Worm (Caenorhabditis elegans) whole organism, L1 larva: Measurements from ENCODE around the gene scc-1.

Experiments
- C16A3.4 ChIP-seq: fragments of 150-350 bp; optimal IDR thresholded peaks from 2 replicates; lab custom pipeline; 2014; ENCODE audit warnings: missing biosample characterization, missing genetic modification characterization
- F16B12.6 ChIP-seq: fragments of 150-350 bp; optimal IDR thresholded peaks from 2 replicates; lab custom pipeline; 2014; ENCODE audit warnings: missing biosample characterization, missing genetic modification characterization
- aha-1 ChIP-seq: fragments of 150-350 bp; optimal IDR thresholded peaks from 2 replicates; lab custom pipeline; 2014; ENCODE audit warnings: missing biosample characterization, missing genetic modification characterization
- alr-1 ChIP-seq: fragments of 200-800 bp; sonication (Bioruptor generic); optimal IDR thresholded peaks from 2 replicates; lab custom pipeline; 2018; ENCODE audit warnings: borderline replicate concordance, mild to moderate bottlenecking, missing genetic modification characterization, missing compliant biosample characterization
- aly-2 ChIP-seq: fragments of 150-350 bp; optimal IDR thresholded peaks from 2 replicates; lab custom pipeline; 2014; ENCODE audit warnings: missing biosample characterization, missing genetic modification characterization
- ama-1 ChIP-seq: fragments of 150-350 bp; optimal IDR thresholded peaks from 2 replicates; lab custom pipeline; 2014
- ceh-63 ChIP-seq: fragments of 200-800 bp; sonication (Bioruptor generic); optimal IDR thresholded peaks from 2 replicates; lab custom pipeline; 2018; ENCODE audit warnings: mild to moderate bottlenecking, missing genetic modification characterization, missing compliant biosample characterization
- ceh-82 ChIP-seq, 3 experiments: fragments of 150-350 bp in 1 of 3; sonication (generic microtip) in 2 of 3; optimal IDR thresholded peaks; 2 replicates each; lab custom pipeline; 2014 to 2017; ENCODE audit warnings: missing biosample characterization in 3 of 3, missing genetic modification characterization in 3 of 3
- ceh-88 ChIP-seq: fragments of 200-800 bp; sonication (Bioruptor generic); IDR thresholded peaks from 2 replicates; pipeline ENCODE4 v1.3.6; 2022; ENCODE audit warnings: missing genetic modification characterization, missing compliant biosample characterization
- ceh-90 ChIP-seq: sonication (generic microtip); optimal IDR thresholded peaks from 2 replicates; lab custom pipeline; 2016; ENCODE audit warnings: missing genetic modification characterization, missing compliant biosample characterization
- ces-1 ChIP-seq: fragments of 150-350 bp; optimal IDR thresholded peaks from 2 replicates; lab custom pipeline; 2014; ENCODE audit warnings: missing biosample characterization, missing genetic modification reagents, missing genetic modification characterization
- efl-1 ChIP-seq, 4 experiments: fragments of 150-350 bp; optimal IDR thresholded peaks in 3 of 4; peaks in 1 of 4; 1 replicate in 1 of 4; 2 replicates in 3 of 4; lab custom pipeline; 2014; ENCODE audit warnings: missing biosample characterization in 2 of 4, missing genetic modification characterization in 2 of 4, missing genetic modification reagents in 2 of 4
- efl-3 ChIP-seq: fragments of 200-800 bp; sonication (Bioruptor generic); optimal IDR thresholded peaks from 2 replicates; lab custom pipeline; 2018; ENCODE audit warnings: mild to moderate bottlenecking, missing genetic modification characterization, missing compliant biosample characterization
- egl-27 ChIP-seq, 2 experiments: fragments of 150-350 bp in 1 of 2; sonication (generic microtip); optimal IDR thresholded peaks; 3 replicates each; lab custom pipeline; 2017 to 2018; ENCODE audit warnings: missing biosample characterization in 2 of 2, missing genetic modification characterization in 2 of 2, missing genetic modification reagents in 2 of 2
- elt-2 ChIP-seq: sonication (generic microtip); optimal IDR thresholded peaks from 2 replicates; lab custom pipeline; 2016; ENCODE audit warnings: missing genetic modification characterization, mild to moderate bottlenecking, inconsistent platforms, missing compliant biosample characterization, missing genetic modification reagents
- ets-5 ChIP-seq: fragments of 200-800 bp; sonication (Bioruptor generic); IDR thresholded peaks from 2 replicates; pipeline ENCODE4 v1.3.6; 2022; ENCODE audit warnings: missing genetic modification characterization, missing compliant biosample characterization
- fkh-8 ChIP-seq: sonication (generic microtip); optimal IDR thresholded peaks from 2 replicates; lab custom pipeline; 2016; ENCODE audit warnings: mild to moderate bottlenecking, missing genetic modification characterization, missing compliant biosample characterization
- fos-1 ChIP-seq: fragments of 150-350 bp; optimal IDR thresholded peaks from 2 replicates; lab custom pipeline; 2014; ENCODE audit warnings: missing biosample characterization, missing genetic modification characterization
- grh-1 ChIP-seq: fragments of 200-800 bp; sonication (Bioruptor generic); IDR thresholded peaks from 2 replicates; pipeline ENCODE4 v1.3.6; 2022; ENCODE audit warnings: missing genetic modification reagents, missing genetic modification characterization, missing compliant biosample characterization
- hlh-4 ChIP-seq: sonication (generic microtip); optimal IDR thresholded peaks from 2 replicates; lab custom pipeline; 2016; ENCODE audit warnings: mild to moderate bottlenecking, missing genetic modification characterization, missing compliant biosample characterization
- irx-1 ChIP-seq: sonication (generic microtip); optimal IDR thresholded peaks from 2 replicates; lab custom pipeline; 2016; ENCODE audit warnings: missing genetic modification characterization, missing compliant biosample characterization
- isw-1 ChIP-seq: fragments of 200-800 bp; sonication (Bioruptor generic); IDR thresholded peaks from 2 replicates; pipeline ENCODE4 v1.3.6; 2022; ENCODE audit warnings: missing genetic modification characterization, missing compliant biosample characterization
- lin-13 ChIP-seq: fragments of 150-350 bp; optimal IDR thresholded peaks from 2 replicates; lab custom pipeline; 2014; ENCODE audit warnings: missing biosample characterization, missing genetic modification reagents, missing genetic modification characterization
- lin-14 ChIP-seq: fragments of 200-800 bp; sonication (Bioruptor generic); optimal IDR thresholded peaks from 2 replicates; lab custom pipeline; 2018; ENCODE audit warnings: mild to moderate bottlenecking, missing genetic modification characterization, moderate library complexity, missing compliant biosample characterization
- lin-35 ChIP-seq, 2 experiments: fragments of 150-350 bp; optimal IDR thresholded peaks; 2 replicates each; lab custom pipeline; 2014; ENCODE audit warnings: missing biosample characterization in 2 of 2, missing genetic modification characterization in 2 of 2, missing genetic modification reagents in 2 of 2
- lin-39 ChIP-seq: fragments of 150-350 bp; optimal IDR thresholded peaks from 2 replicates; lab custom pipeline; 2014; ENCODE audit warnings: missing biosample characterization, missing genetic modification reagents, missing genetic modification characterization
- lsy-2 ChIP-seq, 2 experiments: fragments of 150-350 bp; optimal IDR thresholded peaks; 2 replicates each; lab custom pipeline; 2014; ENCODE audit warnings: missing biosample characterization in 2 of 2, missing genetic modification characterization in 2 of 2
- mdl-1 ChIP-seq, 2 experiments: fragments of 150-350 bp; optimal IDR thresholded peaks; 2 replicates each; lab custom pipeline; 2014 to 2017; ENCODE audit warnings: missing biosample characterization in 2 of 2, missing genetic modification characterization in 2 of 2, inconsistent platforms in 1 of 2
- mef-2 ChIP-seq: fragments of 150-350 bp; optimal IDR thresholded peaks from 2 replicates; lab custom pipeline; 2014; ENCODE audit warnings: missing biosample characterization, missing genetic modification characterization
- mep-1 ChIP-seq: fragments of 150-350 bp; optimal IDR thresholded peaks from 2 replicates; lab custom pipeline; 2014; ENCODE audit warnings: missing biosample characterization, missing genetic modification characterization
- nhr-11 ChIP-seq: fragments of 150-350 bp; optimal IDR thresholded peaks from 2 replicates; lab custom pipeline; 2014; ENCODE audit warnings: missing biosample characterization, missing genetic modification characterization
- nhr-12 ChIP-seq: sonication (generic microtip); optimal IDR thresholded peaks from 2 replicates; lab custom pipeline; 2017; ENCODE audit warnings: missing biosample characterization, missing genetic modification characterization
- nhr-20 ChIP-seq: sonication (generic microtip); optimal IDR thresholded peaks from 2 replicates; lab custom pipeline; 2016; ENCODE audit warnings: mild to moderate bottlenecking, missing genetic modification characterization, missing compliant biosample characterization
- nhr-237 ChIP-seq: fragments of 150-350 bp; optimal IDR thresholded peaks from 2 replicates; lab custom pipeline; 2014; ENCODE audit warnings: missing biosample characterization, missing genetic modification characterization
- nhr-28 ChIP-seq: fragments of 150-350 bp; optimal IDR thresholded peaks from 2 replicates; lab custom pipeline; 2014; ENCODE audit warnings: missing biosample characterization, missing genetic modification characterization
- nhr-76 ChIP-seq: sonication (generic microtip); optimal IDR thresholded peaks from 2 replicates; lab custom pipeline; 2017; ENCODE audit warnings: missing biosample characterization, missing genetic modification characterization
- nhr-85 ChIP-seq: sonication (generic microtip); peaks from one replicate; lab custom pipeline; 2016; ENCODE audit warnings: missing genetic modification characterization, inconsistent platforms, missing compliant biosample characterization
- nhr-90 ChIP-seq: sonication (generic microtip); optimal IDR thresholded peaks from 2 replicates; lab custom pipeline; 2016; ENCODE audit warnings: mild to moderate bottlenecking, missing genetic modification characterization, missing compliant biosample characterization; ENCODE audit not compliant: poor library complexity
- pax-3 ChIP-seq: fragments of 200-800 bp; sonication (Bioruptor generic); optimal IDR thresholded peaks from 2 replicates; lab custom pipeline; 2018; ENCODE audit warnings: mild to moderate bottlenecking, missing genetic modification characterization, moderate library complexity, missing compliant biosample characterization
- pqm-1 ChIP-seq: sonication (generic microtip); optimal IDR thresholded peaks from 3 replicates; lab custom pipeline; 2017; ENCODE audit warnings: missing biosample characterization, missing genetic modification characterization
- rnt-1 ChIP-seq: sonication (generic microtip); optimal IDR thresholded peaks from 2 replicates; lab custom pipeline; 2016; ENCODE audit warnings: mild to moderate bottlenecking, missing genetic modification characterization, moderate library complexity, missing compliant biosample characterization
- skn-1 ChIP-seq: fragments of 150-350 bp; optimal IDR thresholded peaks from 2 replicates; lab custom pipeline; 2014; ENCODE audit warnings: missing biosample characterization, missing genetic modification characterization
- snpc-4 ChIP-seq: fragments of 150-350 bp; optimal IDR thresholded peaks from 2 replicates; lab custom pipeline; 2014; ENCODE audit warnings: missing biosample characterization, missing genetic modification characterization
- sptf-1 ChIP-seq: fragments of 150-350 bp; optimal IDR thresholded peaks from 2 replicates; lab custom pipeline; 2014; ENCODE audit warnings: missing biosample characterization, missing genetic modification characterization
- sup-37 ChIP-seq: fragments of 200-800 bp; sonication (Bioruptor generic); optimal IDR thresholded peaks from 2 replicates; lab custom pipeline; 2018; ENCODE audit warnings: mild to moderate bottlenecking, missing genetic modification characterization, missing compliant biosample characterization
- tlp-1 ChIP-seq: fragments of 150-350 bp; optimal IDR thresholded peaks from 2 replicates; lab custom pipeline; 2014; ENCODE audit warnings: missing biosample characterization, missing genetic modification characterization
- unc-30 ChIP-seq: sonication (generic microtip); optimal IDR thresholded peaks from 2 replicates; lab custom pipeline; 2017; ENCODE audit warnings: missing biosample characterization, missing genetic modification characterization
- unc-62 ChIP-seq: fragments of 150-350 bp; optimal IDR thresholded peaks from 2 replicates; lab custom pipeline; 2014; ENCODE audit warnings: missing biosample characterization, missing genetic modification reagents, missing genetic modification characterization
- unc-86 ChIP-seq: sonication (generic microtip); optimal IDR thresholded peaks from 2 replicates; lab custom pipeline; 2016; ENCODE audit warnings: missing genetic modification characterization, missing compliant biosample characterization
- vab-15 ChIP-seq: sonication (generic microtip); optimal IDR thresholded peaks from 2 replicates; lab custom pipeline; 2017; ENCODE audit warnings: missing genotype, mild to moderate bottlenecking, missing genetic modification characterization, missing compliant biosample characterization
- xbp-1 ChIP-seq: sonication (generic microtip); optimal IDR thresholded peaks from 2 replicates; lab custom pipeline; 2016; ENCODE audit warnings: missing genetic modification characterization, missing compliant biosample characterization
- zip-4 ChIP-seq: fragments of 200-800 bp; sonication (Bioruptor generic); optimal IDR thresholded peaks from 2 replicates; lab custom pipeline; 2018; ENCODE audit warnings: mild to moderate bottlenecking, missing genetic modification characterization, moderate library complexity, missing compliant biosample characterization
- ztf-11 ChIP-seq, 2 experiments: sonication (generic microtip); optimal IDR thresholded peaks; 2 replicates each; lab custom pipeline; 2016 to 2017; ENCODE audit warnings: missing genetic modification characterization in 2 of 2, missing biosample characterization in 1 of 2, missing compliant biosample characterization in 1 of 2
- ztf-4 ChIP-seq: fragments of 150-350 bp; optimal IDR thresholded peaks from 2 replicates; lab custom pipeline; 2014; ENCODE audit warnings: missing biosample characterization, missing genetic modification characterization

Gene scc-1

ce11 chrII:4745281-4745680 is 46.8 kb downstream of the scc-1 start (continued):
- TF ChIP-seq nhr-11 (tag; lab: Kevin White, UChicago) (peak; percentile 38), ztf-11 (tag; optimal IDR thresholded peaks at IDR 0.05; lab: Kevin White, UChicago) (no peak), ceh-82 (tag; optimal IDR thresholded peaks at IDR 0.05; lab: Kevin White, UChicago) (no peak), grh-1 (GFP tag; lab: Robert Waterston, UW) (peak; percentile 73), tlp-1 (tag; lab: Kevin White, UChicago) (no peak), alr-1 (no peak), isw-1 (GFP tag; lab: Robert Waterston, UW) (no peak), ztf-4 (no peak), lin-35 (GFP tag; optimal IDR thresholded peaks at IDR 0.05; lab: Kevin White, UChicago) (peak in 1 of 2 experiments; percentile 55), nhr-85 (tag; lab: Kevin White, UChicago) (peak; percentile 96), sup-37 (GFP tag; lab: Kevin White, UChicago) (no peak), lin-14 (GFP tag; lab: Kevin White, UChicago) (peak; percentile 68), ceh-88 (GFP tag; lab: Robert Waterston, UW) (no peak), unc-30 (tag; lab: Kevin White, UChicago) (no peak), nhr-90 (peak; percentile 79), fos-1 (no peak), lin-39 (tag; lab: Kevin White, UChicago) (no peak), skn-1 (tag; lab: Kevin White, UChicago) (no peak), nhr-12 (tag; lab: Kevin White, UChicago) (no peak), ces-1 (GFP tag; lab: Kevin White, UChicago) (no peak), ama-1 (lab: Kevin White, UChicago) (no peak), ceh-63 (no peak), ceh-90 (tag; lab: Kevin White, UChicago) (no peak), pqm-1 (tag; lab: Kevin White, UChicago) (no peak), rnt-1 (tag; lab: Kevin White, UChicago) (no peak), unc-86 (tag; lab: Kevin White, UChicago) (no peak), hlh-4 (tag; lab: Kevin White, UChicago) (no peak), sptf-1 (tag; lab: Kevin White, UChicago) (no peak), zip-4 (GFP tag; lab: Kevin White, UChicago) (no peak), mep-1 (tag; lab: Kevin White, UChicago) (no peak), nhr-237 (no peak), ets-5 (GFP tag; lab: Robert Waterston, UW) (no peak), efl-3 (no peak), pax-3 (tag; lab: Kevin White, UChicago) (no peak), aha-1 (tag; lab: Kevin White, UChicago) (no peak), mdl-1 (tag; optimal IDR thresholded peaks at IDR 0.05; lab: Kevin White, UChicago) (peak in 1 of 2 experiments; percentile 12), egl-27 (tag; optimal IDR thresholded peaks at IDR 0.05; lab: Kevin White, UChicago) (no peak), xbp-1 (tag; lab: Kevin White, UChicago) (no peak), nhr-28 (tag; lab: Kevin White, UChicago) (no peak), lin-13 (GFP tag; lab: Kevin White, UChicago) (no peak), unc-62 (GFP tag; lab: Kevin White, UChicago) (no peak), aly-2 (tag; lab: Kevin White, UChicago) (no peak), fkh-8 (tag; lab: Kevin White, UChicago) (no peak), vab-15 (no peak), F16B12.6 (tag; lab: Kevin White, UChicago) (no peak), lsy-2 (tag; optimal IDR thresholded peaks at IDR 0.05; lab: Kevin White, UChicago) (peak in 1 of 2 experiments; percentile 38), C16A3.4 (tag; lab: Kevin White, UChicago) (no peak), snpc-4 (no peak), nhr-76 (tag; lab: Kevin White, UChicago) (no peak), elt-2 (tag; lab: Kevin White, UChicago) (no peak), irx-1 (tag; lab: Kevin White, UChicago) (no peak), nhr-20 (tag; lab: Kevin White, UChicago) (peak; percentile 82), mef-2 (tag; lab: Kevin White, UChicago) (no peak), efl-1 (optimal IDR thresholded peaks at IDR 0.05; lab: Kevin White, UChicago) (peak in 1 of 2 experiments; percentile 8), efl-1 (GFP tag; optimal IDR thresholded peaks at IDR 0.05 in 1 of 2; lab: Kevin White, UChicago) (peak in 1 of 2 experiments; percentile 68)
